Fruit fly (Drosophila melanogaster): ENCODE measurements around the gene Elys.

The Elys gene

DNA sequence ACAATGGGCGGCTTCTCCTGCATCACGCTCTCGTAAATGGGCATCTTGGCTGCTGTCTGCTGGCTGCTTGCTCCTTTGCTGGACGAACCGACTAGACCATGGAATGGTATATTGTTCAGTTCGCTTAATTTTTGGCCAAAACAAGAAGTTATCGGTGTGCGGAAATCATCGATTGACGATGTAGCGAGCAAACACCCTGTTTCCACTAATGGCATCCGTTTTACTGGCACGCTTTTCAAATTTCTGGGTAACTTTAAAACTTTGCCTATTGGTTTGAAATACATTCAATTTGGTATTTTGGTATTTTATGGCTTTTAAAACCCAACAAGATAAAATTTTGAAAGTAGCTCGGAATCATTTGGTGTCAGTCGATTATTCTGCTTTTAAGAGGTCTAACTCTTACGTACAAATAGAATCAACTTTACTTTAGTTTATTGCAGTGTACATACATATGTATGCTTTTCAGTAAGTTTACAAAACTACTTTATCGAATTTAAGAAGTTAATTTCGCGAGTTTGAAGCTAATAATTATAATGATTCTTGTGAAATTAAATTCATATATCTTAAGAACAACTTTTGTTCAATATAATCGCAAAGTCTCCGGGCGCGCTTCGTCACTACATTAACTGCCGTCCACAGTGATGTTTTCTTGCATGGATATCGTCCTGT is 6.1 kb upstream of the Elys start, which contains the start of gene Arp10 (continued):
- TF ChIP-seq Blimp-1 (GFP tag; optimal IDR thresholded peaks at IDR 0.05) (no peak), CG6854 (GFP tag; optimal IDR thresholded peaks at IDR 0.05) (no peak), lz (GFP tag; optimal IDR thresholded peaks at IDR 0.05) (no peak), Sox15 (GFP tag; optimal IDR thresholded peaks at IDR 0.05) (no peak), CG10631 (GFP tag; optimal IDR thresholded peaks at IDR 0.05) (no peak), eg (GFP tag; IDR thresholded peaks at IDR 0.05) (no peak), Hr39 (GFP tag; optimal IDR thresholded peaks at IDR 0.05) (no peak), CG7368 (GFP tag; optimal IDR thresholded peaks at IDR 0.05) (no peak), Hr38 (GFP tag; optimal IDR thresholded peaks at IDR 0.05) (no peak), CG11902 (GFP tag; optimal IDR thresholded peaks at IDR 0.05) (no peak), dac (GFP tag; optimal IDR thresholded peaks at IDR 0.05) (no peak), esn (GFP tag; optimal IDR thresholded peaks at IDR 0.05) (peak; percentile 17), svp (GFP tag) (no peak), salr (GFP tag; optimal IDR thresholded peaks at IDR 0.05) (no peak), Met (GFP tag; optimal IDR thresholded peaks at IDR 0.05) (no peak), topi (GFP tag; optimal IDR thresholded peaks at IDR 0.05) (peak; percentile 5), CG6276 (GFP tag; optimal IDR thresholded peaks at IDR 0.05) (no peak), achi (GFP tag; optimal IDR thresholded peaks at IDR 0.05) (peak; percentile 28), CG1621 (tag; optimal IDR thresholded peaks at IDR 0.05) (no peak), pdm3 (GFP tag; optimal IDR thresholded peaks at IDR 0.05) (no peak), CG6163 (GFP tag; IDR thresholded peaks at IDR 0.05) (no peak), fd85E (GFP tag; optimal IDR thresholded peaks at IDR 0.05) (no peak), Sox14 (GFP tag; optimal IDR thresholded peaks at IDR 0.05) (no peak), CG3919 (GFP tag; optimal IDR thresholded peaks at IDR 0.05) (no peak), Hr4 (GFP tag; optimal IDR thresholded peaks at IDR 0.05) (peak; percentile 30), CG32006 (GFP tag; optimal IDR thresholded peaks at IDR 0.05) (no peak), CG11762 (GFP tag; optimal IDR thresholded peaks at IDR 0.05; ENCODE audit: insufficient read depth) (no peak), cyc (GFP tag; optimal IDR thresholded peaks at IDR 0.05) (no peak), Ets21C (GFP tag; optimal IDR thresholded peaks at IDR 0.05) (no peak)

DNA sequence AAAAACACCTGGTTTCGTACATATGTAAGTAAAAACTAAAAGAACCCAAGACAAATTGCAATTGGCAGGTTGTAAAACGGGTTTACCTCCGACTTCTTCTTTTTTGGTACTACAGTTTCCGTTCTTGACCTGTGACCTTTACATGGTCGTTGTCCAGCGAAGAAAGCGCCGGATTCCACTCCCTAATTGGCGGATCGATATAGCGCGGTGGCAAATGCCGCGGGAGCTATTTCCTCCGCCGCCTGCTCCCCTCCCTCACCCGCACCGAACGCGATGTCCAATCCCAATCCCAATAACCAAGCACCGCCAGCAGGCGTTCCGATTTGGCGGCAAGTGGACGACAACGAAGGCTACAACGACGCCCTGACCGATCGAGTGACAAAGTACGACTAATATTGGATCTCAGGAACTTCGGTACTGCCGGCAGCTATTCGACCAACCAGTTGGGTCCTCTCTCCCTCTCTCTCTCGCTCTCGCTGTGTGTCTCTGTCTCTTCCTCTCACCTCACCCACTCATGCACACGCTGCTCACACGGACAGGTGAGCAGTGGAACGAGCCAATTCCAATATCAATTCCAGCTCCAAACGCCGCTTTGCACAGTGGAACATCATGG is 10.6 kb downstream of the Elys start:
- TF ChIP-seq CG7368 (GFP tag; optimal IDR thresholded peaks at IDR 0.05) (peak; percentile 11), CG3919 (GFP tag; optimal IDR thresholded peaks at IDR 0.05) (no peak), CG11294 (GFP tag; IDR thresholded peaks at IDR 0.05) (no peak), CG8632 (GFP tag; optimal IDR thresholded peaks at IDR 0.05) (no peak), CG9139 (GFP tag; optimal IDR thresholded peaks at IDR 0.05) (no peak), eg (GFP tag; IDR thresholded peaks at IDR 0.05) (peak; percentile 53; the same call in 1 of the 3 replicates), Hr38 (GFP tag; optimal IDR thresholded peaks at IDR 0.05) (no peak), CG1621 (tag; optimal IDR thresholded peaks at IDR 0.05) (no peak), fd59A (GFP tag; optimal IDR thresholded peaks at IDR 0.05) (no peak), CG11902 (GFP tag; optimal IDR thresholded peaks at IDR 0.05) (no peak), topi (GFP tag; optimal IDR thresholded peaks at IDR 0.05) (no peak), CG6163 (GFP tag; IDR thresholded peaks at IDR 0.05) (peak; percentile 60; the same call in 1 of the 3 replicates), CG10631 (GFP tag; optimal IDR thresholded peaks at IDR 0.05) (no peak), fkh (GFP tag; optimal IDR thresholded peaks at IDR 0.05) (no peak), Eip75B (GFP tag; optimal IDR thresholded peaks at IDR 0.05) (no peak), Gug (GFP tag; IDR thresholded peaks at IDR 0.05) (no peak), Sox102F (GFP tag; optimal IDR thresholded peaks at IDR 0.05) (no peak), CG34406 (GFP tag; optimal IDR thresholded peaks at IDR 0.05) (no peak), acj6 (GFP tag; optimal IDR thresholded peaks at IDR 0.05) (no peak), Hr4 (GFP tag; optimal IDR thresholded peaks at IDR 0.05) (no peak), dsx (GFP tag; optimal IDR thresholded peaks at IDR 0.05; ENCODE audit: poor library complexity, severe bottlenecking) (peak; percentile 66), Lpt (GFP tag; optimal IDR thresholded peaks at IDR 0.05) (peak; percentile 20), svp (GFP tag) (no peak), net (GFP tag; optimal IDR thresholded peaks at IDR 0.05) (no peak), Sox15 (GFP tag; optimal IDR thresholded peaks at IDR 0.05) (no peak), CG15336 (GFP tag; IDR thresholded peaks at IDR 0.05) (peak; percentile 37; the same call in 1 of the 2 replicates), CG6808 (GFP tag; optimal IDR thresholded peaks at IDR 0.05) (no peak), Blimp-1 (GFP tag; optimal IDR thresholded peaks at IDR 0.05) (no peak), CG31627 (GFP tag; optimal IDR thresholded peaks at IDR 0.05) (no peak), CG16779 (tag; optimal IDR thresholded peaks at IDR 0.05) (no peak), Met (GFP tag; optimal IDR thresholded peaks at IDR 0.05) (no peak), esn (GFP tag; optimal IDR thresholded peaks at IDR 0.05) (no peak), spab (GFP tag; optimal IDR thresholded peaks at IDR 0.05) (no peak), OdsH (GFP tag; optimal IDR thresholded peaks at IDR 0.05) (no peak)
